Worm (Caenorhabditis elegans) whole organism, L3 larva: ENCODE measurements around the gene F21D5.6.
A peak's percentile ranks its signal among the peaks of the same experiment; 100 is the strongest.
"Not testable (repeated sequence)": the region's sequence is repeated elsewhere in the genome, so short reads cannot be mapped to it uniquely, and the experiment has no call there.

Experiments used
- R02D3.7 ChIP-seq: fragments of 150-350 bp; optimal IDR thresholded peaks from 2 replicates; lab custom pipeline; 2014; ENCODE audit warnings: missing biosample characterization, missing genetic modification characterization
- ZK546.5 ChIP-seq: sonication (generic microtip); optimal IDR thresholded peaks from 2 replicates; lab custom pipeline; 2017; ENCODE audit warnings: missing biosample characterization, missing genetic modification characterization
- aly-2 ChIP-seq: fragments of 150-350 bp; optimal IDR thresholded peaks from 2 replicates; lab custom pipeline; 2014; ENCODE audit warnings: missing biosample characterization, missing genetic modification characterization
- ama-1 ChIP-seq: fragments of 150-350 bp; optimal IDR thresholded peaks from 2 replicates; lab custom pipeline; 2018
- ceh-16 ChIP-seq: sonication (generic microtip); optimal IDR thresholded peaks from 2 replicates; lab custom pipeline; 2017; ENCODE audit warnings: missing biosample characterization, missing genetic modification characterization
- ceh-28 ChIP-seq: fragments of 150-350 bp; optimal IDR thresholded peaks from 2 replicates; lab custom pipeline; 2014; ENCODE audit warnings: missing biosample characterization, missing genetic modification reagents, missing genetic modification characterization
- ceh-82 ChIP-seq: fragments of 150-350 bp; optimal IDR thresholded peaks from 2 replicates; lab custom pipeline; 2014; ENCODE audit warnings: missing biosample characterization, missing genetic modification characterization
- daf-12 ChIP-seq: fragments of 150-350 bp; optimal IDR thresholded peaks from 2 replicates; lab custom pipeline; 2014; ENCODE audit warnings: missing biosample characterization, missing genetic modification reagents, missing genetic modification characterization
- egl-27 ChIP-seq: sonication (generic microtip); optimal IDR thresholded peaks from 4 replicates; lab custom pipeline; 2017; ENCODE audit warnings: missing biosample characterization, missing genetic modification reagents, missing genetic modification characterization
- egl-5 ChIP-seq: fragments of 150-350 bp; optimal IDR thresholded peaks from 2 replicates; lab custom pipeline; 2017; ENCODE audit warnings: missing biosample characterization, missing genetic modification reagents, missing genetic modification characterization, inconsistent platforms
- elt-1 ChIP-seq: fragments of 150-350 bp; optimal IDR thresholded peaks from 2 replicates; lab custom pipeline; 2014; ENCODE audit warnings: missing biosample characterization, missing genetic modification characterization
- elt-3 ChIP-seq, 3 experiments: fragments of 150-350 bp in 1 of 3; sonication (generic microtip) in 2 of 3; optimal IDR thresholded peaks; 2 replicates in 2 of 3; 4 replicates in 1 of 3; lab custom pipeline; 2014 to 2017; ENCODE audit warnings: missing biosample characterization in 3 of 3, missing genetic modification characterization in 3 of 3
- fkh-2 ChIP-seq: fragments of 150-350 bp; optimal IDR thresholded peaks from 2 replicates; lab custom pipeline; 2014; ENCODE audit warnings: missing biosample characterization, missing genetic modification reagents, missing genetic modification characterization
- hmg-11 ChIP-seq: sonication (generic microtip); optimal IDR thresholded peaks from 2 replicates; lab custom pipeline; 2016; ENCODE audit warnings: missing genetic modification characterization, missing compliant biosample characterization
- jun-1 ChIP-seq: fragments of 150-350 bp; optimal IDR thresholded peaks from 2 replicates; lab custom pipeline; 2014; ENCODE audit warnings: missing biosample characterization, missing genetic modification reagents, missing genetic modification characterization
- lin-15B ChIP-seq: fragments of 150-350 bp; optimal IDR thresholded peaks from 2 replicates; lab custom pipeline; 2014; ENCODE audit warnings: missing biosample characterization, missing genetic modification characterization
- lin-39 ChIP-seq: fragments of 150-350 bp; optimal IDR thresholded peaks from 2 replicates; lab custom pipeline; 2018; ENCODE audit warnings: missing biosample characterization, missing genetic modification reagents, missing genetic modification characterization
- lsy-12 ChIP-seq: sonication (generic microtip); optimal IDR thresholded peaks from 2 replicates; lab custom pipeline; 2016; ENCODE audit warnings: mild to moderate bottlenecking, missing genetic modification characterization, missing compliant biosample characterization
- mdl-1 ChIP-seq: fragments of 150-350 bp; optimal IDR thresholded peaks from 2 replicates; lab custom pipeline; 2014; ENCODE audit warnings: missing biosample characterization, missing genetic modification characterization
- mml-1 ChIP-seq: fragments of 150-350 bp; sonication (generic microtip); optimal IDR thresholded peaks from 3 replicates; lab custom pipeline; 2014; ENCODE audit warnings: missing biosample characterization, missing genetic modification characterization
- nfya-1 ChIP-seq: sonication (generic microtip); optimal IDR thresholded peaks from 2 replicates; lab custom pipeline; 2017; ENCODE audit warnings: missing genetic modification characterization, mild to moderate bottlenecking, missing compliant biosample characterization, antibody characterized with exemption, moderate library complexity; ENCODE audit not compliant: insufficient read depth
- nhr-11 ChIP-seq: fragments of 150-350 bp; optimal IDR thresholded peaks from 2 replicates; lab custom pipeline; 2014; ENCODE audit warnings: missing biosample characterization, missing genetic modification characterization
- nhr-12 ChIP-seq: fragments of 150-350 bp; optimal IDR thresholded peaks from 2 replicates; lab custom pipeline; 2014; ENCODE audit warnings: missing biosample characterization, missing genetic modification characterization
- nhr-23 ChIP-seq: fragments of 150-350 bp; optimal IDR thresholded peaks from 2 replicates; lab custom pipeline; 2014; ENCODE audit warnings: missing biosample characterization, missing genetic modification reagents, missing genetic modification characterization
- nhr-237 ChIP-seq: fragments of 150-350 bp; optimal IDR thresholded peaks from 2 replicates; lab custom pipeline; 2014; ENCODE audit warnings: missing biosample characterization, missing genetic modification characterization
- nhr-25 ChIP-seq: sonication (generic microtip); optimal IDR thresholded peaks from 2 replicates; lab custom pipeline; 2017; ENCODE audit warnings: missing biosample characterization, missing genetic modification characterization
- nhr-43 ChIP-seq: sonication (generic microtip); optimal IDR thresholded peaks from 2 replicates; lab custom pipeline; 2016; ENCODE audit warnings: mild to moderate bottlenecking, missing genetic modification characterization, missing compliant biosample characterization; ENCODE audit not compliant: poor library complexity, severe bottlenecking
- nhr-67 ChIP-seq: fragments of 150-350 bp; optimal IDR thresholded peaks from 2 replicates; lab custom pipeline; 2014; ENCODE audit warnings: missing biosample characterization, missing genetic modification characterization
- nhr-76 ChIP-seq: fragments of 150-350 bp; sonication (generic microtip); optimal IDR thresholded peaks from 5 replicates; lab custom pipeline; 2014; ENCODE audit warnings: missing biosample characterization, missing genetic modification characterization
- nhr-77 ChIP-seq: fragments of 150-350 bp; optimal IDR thresholded peaks from 2 replicates; lab custom pipeline; 2014; ENCODE audit warnings: missing biosample characterization, missing genetic modification characterization
- pha-4 ChIP-seq: fragments of 150-350 bp; optimal IDR thresholded peaks from 2 replicates; lab custom pipeline; 2014; ENCODE audit warnings: missing biosample characterization, missing genetic modification reagents, missing genetic modification characterization
- pqm-1 ChIP-seq: fragments of 150-350 bp; optimal IDR thresholded peaks from 2 replicates; lab custom pipeline; 2017; ENCODE audit warnings: missing biosample characterization, missing genetic modification characterization, inconsistent platforms
- sea-2 ChIP-seq: fragments of 150-350 bp; sonication (generic microtip); optimal IDR thresholded peaks from 4 replicates; lab custom pipeline; 2014; ENCODE audit warnings: missing biosample characterization, missing genetic modification reagents, missing genetic modification characterization
- tbx-2 ChIP-seq: sonication (generic microtip); optimal IDR thresholded peaks from 2 replicates; lab custom pipeline; 2016; ENCODE audit warnings: mild to moderate bottlenecking, missing genetic modification characterization, missing compliant biosample characterization
- unc-39 ChIP-seq: sonication (generic microtip); optimal IDR thresholded peaks from 4 replicates; lab custom pipeline; 2017; ENCODE audit warnings: missing biosample characterization, missing genetic modification characterization
- unc-62 ChIP-seq: fragments of 150-350 bp; sonication (generic microtip); optimal IDR thresholded peaks from 4 replicates; lab custom pipeline; 2014; ENCODE audit warnings: missing biosample characterization, missing genetic modification reagents, missing genetic modification characterization
- zag-1 ChIP-seq: fragments of 150-350 bp; optimal IDR thresholded peaks from 2 replicates; lab custom pipeline; 2014; ENCODE audit warnings: missing biosample characterization, missing genetic modification characterization
- ztf-11 ChIP-seq: fragments of 150-350 bp; optimal IDR thresholded peaks from 2 replicates; lab custom pipeline; 2014; ENCODE audit warnings: missing biosample characterization, missing genetic modification characterization
- ztf-4 ChIP-seq: fragments of 150-350 bp; optimal IDR thresholded peaks from 2 replicates; lab custom pipeline; 2014; ENCODE audit warnings: missing biosample characterization, missing genetic modification characterization

The F21D5.6 gene

DNA sequence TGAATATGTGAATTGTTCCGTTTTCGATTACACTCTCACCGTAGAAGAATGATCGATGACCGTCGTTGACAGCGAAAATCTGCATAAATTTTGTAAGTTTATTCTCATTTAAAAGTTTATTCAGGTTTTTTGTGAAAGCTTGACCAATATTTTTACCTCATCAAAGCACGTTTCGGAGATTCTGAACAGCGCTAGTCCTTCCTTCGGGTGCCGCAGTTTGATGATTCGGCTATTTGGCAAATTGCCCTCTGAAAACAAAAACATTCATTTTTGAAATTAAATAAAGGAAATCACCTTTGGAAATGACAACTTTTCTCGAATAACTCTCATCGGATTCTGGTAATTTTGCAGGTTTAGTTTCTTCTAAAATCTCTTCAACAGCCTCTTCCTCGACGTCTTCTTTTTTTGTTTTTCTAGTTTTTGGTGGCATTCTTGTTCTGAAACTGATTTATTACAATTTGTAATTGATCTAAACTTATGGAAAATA lies at the start of gene F21D5.6:
Gene F21D5.6, minus strand, starts transcription at position 437 of the 487 bp plus-strand sequence.
- TF ChIP-seq R02D3.7 (tag; lab: Kevin White, UChicago) (no peak), elt-1 (tag; lab: Kevin White, UChicago) (no peak), lin-39 (no peak), ama-1 (lab: Kevin White, UChicago) (peak; percentile 0), mml-1 (no peak), pha-4 (tag; lab: Kevin White, UChicago) (no peak), unc-62 (GFP tag; lab: Kevin White, UChicago) (no peak), nhr-43 (tag; lab: Kevin White, UChicago) (peak; percentile 25), ztf-11 (tag; lab: Kevin White, UChicago) (no peak), nhr-11 (tag; lab: Kevin White, UChicago) (no peak), nhr-23 (no peak), nfya-1 (no peak)

ce11 chrIV:8790144-8790543 lies 49.0 kb upstream of the F21D5.6 start, which contains the start of gene sru-35:
Gene sru-35, minus strand, starts transcription at chrIV:8790244.
- no peak for TF ChIP-seq ztf-4 (tag; lab: Kevin White, UChicago)

ce11 chrIV:8788048-8788447 lies 46.9 kb upstream of the F21D5.6 start, which contains the start of gene C33D9.10:
Gene C33D9.10, minus strand, starts transcription at chrIV:8788148.
- not testable (repeated sequence) for TF ChIP-seq daf-12; lin-39; fkh-2 (tag; lab: Kevin White, UChicago)

- no peak for TF ChIP-seq nhr-12 (tag; lab: Kevin White, UChicago)
- peak; percentile 30 for TF ChIP-seq pha-4 (tag; lab: Kevin White, UChicago)
- peak; percentile 7 for TF ChIP-seq nfya-1
Observed at ce11 chrIV:8786654-8787053, 45.5 kb upstream of the F21D5.6 start, which contains the start of gene C33D9.8. Gene C33D9.8, minus strand, starts transcription at chrIV:8786752.

DNA sequence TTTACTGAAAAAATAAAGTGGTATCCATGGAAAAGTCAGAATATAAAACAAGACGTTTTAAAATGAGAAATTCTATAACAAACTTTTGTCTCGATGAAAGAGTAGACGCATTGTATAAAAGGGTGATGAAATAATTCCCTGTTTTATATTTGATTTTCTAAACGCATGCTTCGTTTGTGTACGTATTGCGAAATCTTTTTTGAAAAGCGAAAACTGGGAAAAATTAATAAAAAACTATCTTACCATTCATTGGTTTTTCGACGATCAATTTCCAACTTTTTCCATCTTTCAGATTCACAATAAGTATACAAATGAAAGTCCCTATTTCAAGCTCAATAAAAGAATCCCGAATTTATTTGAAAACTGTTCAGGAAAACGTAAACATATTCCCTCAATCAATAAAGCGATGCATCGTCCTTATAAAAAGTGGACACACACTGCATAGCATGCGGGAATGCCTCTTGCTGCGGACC lies 43.7 kb upstream of the F21D5.6 start, which contains the start of gene C33D9.13:
Gene C33D9.13, minus strand, starts transcription at position 423 of the 473 bp plus-strand sequence.
- TF ChIP-seq pha-4 (tag; lab: Kevin White, UChicago) = peak; percentile 21
- peak; percentile 1 for TF ChIP-seq ceh-28 (tag; lab: Kevin White, UChicago)
- no peak for TF ChIP-seq unc-39 (tag; lab: Kevin White, UChicago)

- TF ChIP-seq daf-12 (no peak), aly-2 (tag; lab: Kevin White, UChicago) (no peak), jun-1 (tag; lab: Kevin White, UChicago) (peak; percentile 59), tbx-2 (tag; lab: Kevin White, UChicago) (no peak), lin-15B (tag; lab: Kevin White, UChicago) (peak; percentile 14), lin-39 (peak; percentile 93), ztf-11 (tag; lab: Kevin White, UChicago) (no peak), elt-1 (tag; lab: Kevin White, UChicago) (peak; percentile 41), pha-4 (tag; lab: Kevin White, UChicago) (peak; percentile 52), fkh-2 (tag; lab: Kevin White, UChicago) (no peak), egl-5 (peak; percentile 55), mml-1 (no peak), ceh-28 (tag; lab: Kevin White, UChicago) (peak; percentile 69), hmg-11 (peak; percentile 83), mdl-1 (tag; lab: Kevin White, UChicago) (no peak), nfya-1 (peak; percentile 59), nhr-25 (tag; lab: Kevin White, UChicago) (peak; percentile 95), egl-27 (tag; lab: Kevin White, UChicago) (peak; percentile 47), nhr-77 (no peak), nhr-43 (tag; lab: Kevin White, UChicago) (peak; percentile 53), elt-3 (tag; optimal IDR thresholded peaks at IDR 0.05; lab: Kevin White, UChicago) (no peak), unc-39 (tag; lab: Kevin White, UChicago) (no peak), lsy-12 (tag; lab: Kevin White, UChicago) (peak; percentile 43), ama-1 (lab: Kevin White, UChicago) (no peak), pqm-1 (tag; lab: Kevin White, UChicago) (no peak), nhr-11 (tag; lab: Kevin White, UChicago) (no peak), sea-2 (GFP tag; lab: Kevin White, UChicago) (peak; percentile 16), ztf-4 (tag; lab: Kevin White, UChicago) (no peak), nhr-23 (peak; percentile 91), ZK546.5 (no peak), nhr-67 (tag; lab: Kevin White, UChicago) (no peak), zag-1 (tag; lab: Kevin White, UChicago) (no peak), nhr-237 (tag; lab: Kevin White, UChicago) (no peak), nhr-12 (tag; lab: Kevin White, UChicago) (no peak), ceh-82 (tag; lab: Kevin White, UChicago) (no peak), nhr-76 (no peak), ceh-16 (no peak)
Observed at ce11 chrIV:8782172-8782571, 41.0 kb upstream of the F21D5.6 start.
